Fruit fly (Drosophila melanogaster): ENCODE results near the gene Prosbeta4.

Gene Prosbeta4

DNA sequence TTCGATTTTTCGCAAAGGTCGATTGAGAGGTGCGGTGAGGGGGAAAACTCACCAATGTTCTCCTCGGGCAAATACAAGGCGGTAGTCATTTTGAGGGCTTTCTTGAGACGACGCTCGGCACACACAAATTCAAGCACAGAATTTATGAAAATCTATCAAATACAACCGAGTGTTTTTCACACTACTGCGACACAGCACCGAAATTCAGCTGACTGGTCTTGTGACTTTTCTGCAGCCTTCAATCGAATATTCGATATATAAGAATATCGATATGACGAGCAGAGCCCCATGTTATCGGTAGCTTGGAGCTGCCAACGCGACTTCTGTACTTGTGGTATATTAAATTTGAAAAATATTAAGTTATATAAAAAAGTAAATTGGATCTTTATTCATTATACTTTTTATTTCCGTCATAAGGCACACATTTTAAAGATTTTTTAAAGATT, 4.3 kb downstream of the Prosbeta4 start, which contains the start of gene VhaSFD (continued):
- TF ChIP-seq wor (GFP tag; IDR thresholded peaks at IDR 0.05) (no peak), tup (GFP tag; optimal IDR thresholded peaks at IDR 0.05) (no peak), Lpt (GFP tag; optimal IDR thresholded peaks at IDR 0.05) (no peak), CG15514 (GFP tag; optimal IDR thresholded peaks at IDR 0.05) (peak; percentile 68), nom (GFP tag; optimal IDR thresholded peaks at IDR 0.05) (peak; percentile 56), dpn (GFP tag; optimal IDR thresholded peaks at IDR 0.05) (no peak), CG14441 (GFP tag; IDR thresholded peaks at IDR 0.05) (no peak), CG6654 (GFP tag; optimal IDR thresholded peaks at IDR 0.05) (no peak), Atf3 (GFP tag; optimal IDR thresholded peaks at IDR 0.05) (no peak), Abd-B (GFP tag; optimal IDR thresholded peaks at IDR 0.05) (no peak), NK7.1 (GFP tag; optimal IDR thresholded peaks at IDR 0.05) (no peak), eve (GFP tag; optimal IDR thresholded peaks at IDR 0.05) (no peak), CG2202 (tag; optimal IDR thresholded peaks at IDR 0.05) (no peak), inv (GFP tag; IDR thresholded peaks at IDR 0.05; ENCODE audit: partially characterized antibody) (peak; percentile 53), HmgZ (tag; optimal IDR thresholded peaks at IDR 0.05) (peak; percentile 57), CG8359 (GFP tag; optimal IDR thresholded peaks at IDR 0.05; ENCODE audit: borderline replicate concordance) (no peak)

DNA sequence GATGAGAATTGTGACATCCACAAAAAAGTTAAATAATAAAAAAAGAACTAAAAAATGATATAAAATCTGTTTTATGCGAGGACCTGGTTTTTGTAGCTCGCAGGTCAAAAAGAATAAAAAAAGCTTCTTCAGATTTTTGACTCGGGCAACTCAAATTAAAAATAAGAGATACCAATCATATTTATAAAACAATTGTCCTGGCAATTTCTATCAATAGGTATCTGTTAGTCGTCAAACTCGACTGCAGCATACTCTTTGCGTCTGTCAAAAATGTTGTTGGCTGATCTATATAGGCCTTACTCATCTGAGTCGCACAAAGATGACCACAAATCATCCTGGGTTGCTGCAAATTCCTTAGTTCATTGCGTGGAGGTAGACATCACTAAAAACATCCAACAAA, 9.3 kb downstream of the Prosbeta4 start:
- TF ChIP-seq CG6791 (GFP tag; IDR thresholded peaks at IDR 0.05; ENCODE audit: partially characterized antibody) (peak; percentile 60; the same call in 1 of the 3 replicates), sens (GFP tag) (peak; percentile 4), BEAF-32 (GFP tag; optimal IDR thresholded peaks at IDR 0.05) (no peak), CG34224 (GFP tag; IDR thresholded peaks at IDR 0.05; ENCODE audit: partially characterized antibody) (peak; percentile 21; the same call in 1 of the 3 replicates), CG7963 (GFP tag; IDR thresholded peaks at IDR 0.05; ENCODE audit: partially characterized antibody) (peak; percentile 45; the same call in 2 of the 3 replicates), row (GFP tag; IDR thresholded peaks at IDR 0.05) (no peak), Bgb (GFP tag; IDR thresholded peaks at IDR 0.05; ENCODE audit: partially characterized antibody) (peak; percentile 63; the same call in 1 of the 2 replicates), tgo (GFP tag; IDR thresholded peaks at IDR 0.05) (no peak), CG16813 (GFP tag; IDR thresholded peaks at IDR 0.05; ENCODE audit: partially characterized antibody) (peak; percentile 56), HLH4C (GFP tag; IDR thresholded peaks at IDR 0.05; ENCODE audit: partially characterized antibody) (peak; percentile 75), Med (GFP tag) (peak; percentile 26), Scr (GFP tag; IDR thresholded peaks at IDR 0.05; ENCODE audit: partially characterized antibody) (peak; percentile 40; the same call in 1 of the 2 replicates), nerfin-2 (GFP tag; IDR thresholded peaks at IDR 0.05; ENCODE audit: partially characterized antibody) (peak; percentile 51), ato (GFP tag; IDR thresholded peaks at IDR 0.05; ENCODE audit: partially characterized antibody) (0 out of 2 replicates have a peak, but pooled peaks have one; percentile 40)

DNA sequence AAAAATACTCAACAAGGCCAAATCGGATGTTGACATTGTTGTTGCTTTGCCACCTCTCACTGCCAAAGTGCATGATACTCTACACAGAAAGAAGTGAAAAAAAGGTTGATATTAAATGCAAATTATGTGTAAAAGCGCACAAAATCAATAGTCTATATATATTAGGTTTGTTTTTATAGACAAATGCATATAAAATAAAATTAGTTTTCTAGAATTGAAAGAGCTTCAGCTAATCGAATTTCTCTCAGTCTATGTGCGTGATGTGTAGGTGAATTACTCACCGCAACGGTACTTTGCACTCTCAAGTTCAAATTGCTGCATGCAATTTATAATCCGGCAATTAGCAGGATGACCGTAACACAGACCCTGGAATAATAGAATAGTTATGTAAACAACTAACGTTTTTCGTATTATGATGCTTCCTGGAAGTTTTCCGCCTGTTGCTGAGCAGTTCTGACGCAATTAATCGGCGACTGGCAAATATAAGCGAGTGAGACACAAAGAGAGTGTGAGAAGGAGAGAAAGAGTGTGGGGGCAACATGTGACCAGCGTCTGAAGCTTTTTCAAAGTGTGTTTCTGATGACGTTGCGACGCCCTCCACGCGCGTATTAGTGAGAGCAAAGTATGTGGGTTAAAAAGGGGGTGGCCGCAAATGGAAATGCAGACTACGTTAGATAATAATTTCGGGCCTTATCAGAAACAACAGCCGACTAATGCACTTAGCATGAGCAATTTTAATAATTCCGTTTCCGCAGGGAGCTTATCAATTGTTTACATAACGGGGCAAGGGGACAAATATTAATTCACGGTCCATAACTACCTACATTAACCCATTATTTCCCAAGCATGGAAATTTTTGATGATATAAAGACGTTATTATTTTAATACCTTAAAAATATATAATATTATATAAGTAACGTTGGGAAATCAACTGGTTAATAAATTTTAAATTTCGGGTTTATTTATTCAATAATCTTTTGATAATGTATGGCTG, 10.9 kb downstream of the Prosbeta4 start:
- peak; percentile 91 for TF ChIP-seq Fer1 (GFP tag; optimal IDR thresholded peaks at IDR 0.05)
- no peak for TF ChIP-seq abd-A (tag; optimal IDR thresholded peaks at IDR 0.05)
- peak; percentile 64 for TF ChIP-seq Nf-YC (tag; optimal IDR thresholded peaks at IDR 0.05)
- peak; percentile 91 for TF ChIP-seq sisA (GFP tag; IDR thresholded peaks at IDR 0.05)
- TF ChIP-seq slou (GFP tag; optimal IDR thresholded peaks at IDR 0.05) = peak; percentile 87
- peak; percentile 49; the same call in 1 of the 2 replicates for TF ChIP-seq Dip2 (GFP tag; IDR thresholded peaks at IDR 0.05)
- peak; percentile 81 for TF ChIP-seq al (GFP tag; IDR thresholded peaks at IDR 0.05)
- TF ChIP-seq Taf1 (GFP tag; IDR thresholded peaks at IDR 0.05) = peak; percentile 86
- no peak for TF ChIP-seq Opbp (GFP tag; IDR thresholded peaks at IDR 0.05; ENCODE audit: partially characterized antibody)
- TF ChIP-seq CG10267 (tag; optimal IDR thresholded peaks at IDR 0.05) = peak; percentile 85
- TF ChIP-seq ken (GFP tag; IDR thresholded peaks at IDR 0.05) = peak; percentile 94
- peak; percentile 70 for TF ChIP-seq CG13624 (GFP tag; optimal IDR thresholded peaks at IDR 0.05)
- TF ChIP-seq ftz-f1 (GFP tag; optimal IDR thresholded peaks at IDR 0.05) = no peak
- TF ChIP-seq NC2β (GFP tag; optimal IDR thresholded peaks at IDR 0.05) = peak; percentile 61
- TF ChIP-seq CG10321 (GFP tag; IDR thresholded peaks at IDR 0.05) = peak; percentile 72
- peak; percentile 80 for TF ChIP-seq MTF-1 (GFP tag; optimal IDR thresholded peaks at IDR 0.05; ENCODE audit: borderline replicate concordance)

All from whole organism, embryonic.